Worm (Caenorhabditis elegans): ENCODE measurements around the gene lcmt-1.

The lcmt-1 gene

DNA sequence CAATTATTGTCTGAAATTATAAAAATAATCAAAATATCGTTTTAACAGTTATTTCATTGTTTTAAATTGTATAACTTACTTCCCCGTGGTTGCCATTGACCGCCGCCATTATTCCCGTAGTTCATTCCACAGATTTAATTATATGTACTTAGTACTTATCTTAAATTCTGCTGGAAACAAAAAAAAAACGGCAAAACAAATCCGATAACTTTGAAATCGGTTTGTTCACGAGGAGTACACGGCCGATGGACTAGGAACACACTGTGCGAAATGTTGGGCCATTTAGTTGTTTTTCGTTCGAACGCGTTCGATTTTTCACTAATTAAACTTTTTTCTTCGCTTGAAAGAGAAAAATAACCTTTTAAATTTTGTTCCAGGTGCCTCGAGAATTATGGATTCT, at the start of gene lcmt-1, which contains the start of gene B0285.3:
lcmt-1 (plus strand) TSS at position 377 of the 400 bp plus-strand sequence.
B0285.3 (minus strand) TSS at position 267 of the 400 bp plus-strand sequence.
- TF ChIP-seq flh-1 (GFP tag; optimal IDR thresholded peaks at IDR 0.05) (no peak), sem-2 (GFP tag; optimal IDR thresholded peaks at IDR 0.05) (no peak), unc-62 (GFP tag; optimal IDR thresholded peaks at IDR 0.05) (no peak), mab-5 (tag; optimal IDR thresholded peaks at IDR 0.05) (no peak), mls-2 (tag; optimal IDR thresholded peaks at IDR 0.05) (no peak), nhr-2 (tag; optimal IDR thresholded peaks at IDR 0.05) (no peak), lsy-2 (tag; optimal IDR thresholded peaks at IDR 0.05) (no peak), unc-39 (tag; optimal IDR thresholded peaks at IDR 0.05) (no peak), nhr-237 (tag; optimal IDR thresholded peaks at IDR 0.05) (no peak), lin-13 (tag; optimal IDR thresholded peaks at IDR 0.05) (no peak), nhr-28 (tag; optimal IDR thresholded peaks at IDR 0.05) (no peak)

DNA sequence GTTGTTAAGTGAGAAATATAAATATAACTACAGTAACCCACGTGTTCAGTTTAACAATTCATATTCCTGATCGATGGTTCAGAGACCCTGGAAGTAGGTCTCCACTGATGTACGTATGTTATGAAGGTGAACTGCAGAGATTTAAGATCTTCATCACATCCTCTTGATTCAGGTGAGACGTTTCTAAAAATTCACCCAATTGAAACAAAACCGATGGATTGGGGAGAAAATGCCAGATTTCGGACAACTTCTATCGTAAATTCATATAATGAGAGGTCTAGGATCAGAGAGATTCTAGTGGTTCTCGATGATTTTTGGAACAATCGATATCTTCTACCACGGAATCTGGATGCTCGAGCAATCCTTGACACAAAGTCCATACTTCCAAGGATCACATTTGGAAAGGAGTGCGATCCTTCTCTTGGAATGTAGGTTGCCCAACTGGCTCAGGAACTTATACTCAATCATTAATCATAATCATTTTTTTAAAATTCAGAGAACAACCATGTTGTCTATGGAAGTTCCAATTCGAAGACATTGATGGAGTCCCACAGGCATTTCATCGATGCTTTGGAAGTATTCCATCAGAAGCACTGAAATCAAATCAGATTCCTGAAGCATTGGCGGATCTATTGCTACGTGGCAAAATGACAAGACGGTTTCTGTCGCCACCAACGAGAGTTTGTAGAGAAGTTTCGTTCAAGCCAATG, 48.9 kb upstream of the lcmt-1 start, which contains the start of the genes nth-1 and R10E4.7:
nth-1 (minus strand) TSS at position 101 of the 710 bp plus-strand sequence.
R10E4.7 (plus strand) TSS at position 660 of the 710 bp plus-strand sequence.
- no peak for TF ChIP-seq blmp-1 (tag; optimal IDR thresholded peaks at IDR 0.05)
- TF ChIP-seq zip-8 (tag; optimal IDR thresholded peaks at IDR 0.05) = no peak
- TF ChIP-seq ztf-11 (tag; optimal IDR thresholded peaks at IDR 0.05) = no peak
- TF ChIP-seq nhr-2 (tag; optimal IDR thresholded peaks at IDR 0.05) = no peak
- TF ChIP-seq bed-3 (GFP tag; optimal IDR thresholded peaks at IDR 0.05) = no peak
- no peak for TF ChIP-seq ces-1 (GFP tag; optimal IDR thresholded peaks at IDR 0.05)

DNA sequence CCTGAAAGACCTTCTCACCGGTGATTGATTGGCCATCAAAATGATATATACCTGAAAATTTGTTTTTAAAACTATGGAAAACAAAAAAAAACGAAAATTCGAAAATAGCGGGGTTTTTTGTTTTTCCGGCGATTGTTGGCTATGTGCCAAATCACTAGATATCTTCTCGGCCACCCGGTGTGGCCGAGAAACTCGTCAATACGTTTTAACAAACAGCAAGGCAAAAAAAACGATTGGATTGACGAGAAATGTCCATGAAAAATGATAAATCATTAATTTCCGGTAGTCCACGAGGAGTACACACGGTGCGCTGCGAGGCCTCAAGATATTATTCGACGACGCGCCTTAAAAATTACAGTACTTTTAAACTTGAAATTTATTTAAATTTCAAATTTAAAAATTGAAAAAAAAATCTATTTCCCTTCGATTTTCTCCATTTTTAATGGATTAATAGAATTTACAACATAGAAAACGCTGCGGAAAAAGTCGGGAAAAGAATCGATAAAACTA, 42.2 kb upstream of the lcmt-1 start, which contains the start of gene R10E4.11:
R10E4.11 (minus strand) TSS at position 51 of the 510 bp plus-strand sequence.
- no peak for TF ChIP-seq cnd-1 (tag; optimal IDR thresholded peaks at IDR 0.05)
- TF ChIP-seq ceh-39 (tag; optimal IDR thresholded peaks at IDR 0.05) = peak; percentile 13
- TF ChIP-seq ham-2 (GFP tag; optimal IDR thresholded peaks at IDR 0.05) = no peak

DNA sequence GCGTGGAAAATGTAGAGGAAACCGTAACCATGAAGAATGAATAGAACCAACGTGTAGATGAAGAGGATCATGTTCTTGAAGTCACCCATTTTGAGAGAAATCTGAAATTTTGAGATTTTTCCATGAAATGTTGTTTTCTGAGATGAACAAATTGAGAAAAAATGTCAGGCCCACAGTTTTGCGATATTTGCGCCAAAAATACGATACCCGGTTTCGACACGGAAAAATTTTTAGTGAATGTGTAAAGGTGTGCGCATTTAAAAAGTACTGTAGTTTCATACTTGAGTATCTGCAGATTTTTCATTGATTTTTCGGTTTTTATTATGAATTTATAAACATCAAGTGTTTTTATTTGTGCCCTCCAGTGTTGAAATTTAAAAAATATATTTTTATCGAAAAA, 41.0 kb upstream of the lcmt-1 start, which contains the start of gene R10E4.9:
R10E4.9 (minus strand) TSS at position 101 of the 400 bp plus-strand sequence.
- TF ChIP-seq nhr-12 (tag; optimal IDR thresholded peaks at IDR 0.05) (no peak), unc-120 (tag; optimal IDR thresholded peaks at IDR 0.05; ENCODE audit: poor library complexity, severe bottlenecking) (no peak), ceh-43 (GFP tag; optimal IDR thresholded peaks at IDR 0.05) (no peak), lsy-2 (tag; optimal IDR thresholded peaks at IDR 0.05) (no peak), cnd-1 (tag; optimal IDR thresholded peaks at IDR 0.05) (no peak), bed-3 (GFP tag; optimal IDR thresholded peaks at IDR 0.05) (no peak), ztf-11 (tag; optimal IDR thresholded peaks at IDR 0.05) (no peak)

DNA sequence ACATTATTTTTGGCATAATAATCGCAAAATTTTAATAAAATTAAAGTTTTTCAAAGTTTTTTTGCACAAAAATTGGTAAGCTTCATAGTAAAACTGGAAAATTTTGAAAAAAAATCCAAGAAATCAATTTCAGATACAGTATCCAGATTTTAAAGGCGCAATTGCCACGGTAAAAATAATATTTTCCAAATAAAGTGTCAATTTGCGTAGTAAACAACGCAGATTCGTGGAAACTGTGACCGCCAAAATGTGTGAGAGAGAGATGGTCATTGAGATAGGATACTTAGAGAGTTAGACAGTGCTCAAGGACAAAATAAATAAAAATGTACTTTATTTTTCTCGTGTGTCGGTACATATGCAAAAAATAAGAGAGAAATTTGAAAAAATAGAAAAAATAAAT, 40.5 kb upstream of the lcmt-1 start:
- TF ChIP-seq elt-1 (tag; optimal IDR thresholded peaks at IDR 0.05; ENCODE audit: borderline replicate concordance, insufficient read depth) = no peak
- TF ChIP-seq mep-1 (tag; optimal IDR thresholded peaks at IDR 0.05) = no peak
- no peak for TF ChIP-seq nhr-76 (tag; optimal IDR thresholded peaks at IDR 0.05)
- no peak for TF ChIP-seq M03D4.4 (tag; optimal IDR thresholded peaks at IDR 0.05)
- TF ChIP-seq mls-2 (tag; optimal IDR thresholded peaks at IDR 0.05) = no peak

DNA sequence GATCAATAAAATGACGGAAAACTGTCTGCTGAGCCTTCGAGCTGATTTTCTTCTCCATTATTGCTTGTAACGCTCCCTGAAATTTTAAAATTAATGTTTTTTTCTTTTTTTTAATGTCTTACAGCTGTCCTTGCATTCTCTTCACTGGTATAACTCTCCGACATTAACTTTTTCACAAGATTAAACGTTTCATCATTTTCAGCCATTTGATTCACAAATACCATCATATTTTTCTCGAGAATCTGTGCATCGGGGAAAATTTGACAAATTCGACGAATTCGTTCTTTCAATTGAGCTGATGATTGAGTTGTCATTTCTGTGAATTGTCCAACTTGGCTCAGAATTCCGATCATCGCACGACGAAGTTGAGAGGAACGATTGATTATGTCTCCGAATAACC, 33.9 kb upstream of the lcmt-1 start:
- TF ChIP-seq flh-1 (GFP tag; optimal IDR thresholded peaks at IDR 0.05) = no peak
